Worm (Caenorhabditis elegans) whole organism, L1 larva: ENCODE data around the gene K01A6.4.

Experiments used
- C04F5.9 ChIP-seq: sonication (generic microtip); optimal IDR thresholded peaks from 2 replicates; lab custom pipeline; 2016; ENCODE audit warnings: missing genetic modification characterization, missing compliant biosample characterization
- C34B4.2 ChIP-seq: sonication (generic microtip); optimal IDR thresholded peaks from 2 replicates; lab custom pipeline; 2017; ENCODE audit warnings: mild to moderate bottlenecking, missing genetic modification characterization, missing compliant biosample characterization
- Y116A8C.19 ChIP-seq: sonication (generic microtip); optimal IDR thresholded peaks from 2 replicates; lab custom pipeline; 2016; ENCODE audit warnings: missing compliant biosample characterization, missing genetic modification characterization, borderline replicate concordance
- ama-1 ChIP-seq: fragments of 150-350 bp; optimal IDR thresholded peaks from 2 replicates; lab custom pipeline; 2014
- blmp-1 ChIP-seq: fragments of 150-350 bp; optimal IDR thresholded peaks from 2 replicates; lab custom pipeline; 2014; ENCODE audit warnings: missing biosample characterization, missing genetic modification characterization
- ceh-63 ChIP-seq: fragments of 200-800 bp; sonication (Bioruptor generic); optimal IDR thresholded peaks from 2 replicates; lab custom pipeline; 2018; ENCODE audit warnings: mild to moderate bottlenecking, missing genetic modification characterization, missing compliant biosample characterization
- ceh-82 ChIP-seq, 3 experiments: fragments of 150-350 bp in 1 of 3; sonication (generic microtip) in 2 of 3; optimal IDR thresholded peaks; 2 replicates each; lab custom pipeline; 2014 to 2017; ENCODE audit warnings: missing biosample characterization in 3 of 3, missing genetic modification characterization in 3 of 3
- ceh-90 ChIP-seq: sonication (generic microtip); optimal IDR thresholded peaks from 2 replicates; lab custom pipeline; 2016; ENCODE audit warnings: missing genetic modification characterization, missing compliant biosample characterization
- dpl-1 ChIP-seq, 3 experiments: fragments of 150-350 bp in 2 of 3; sonication (generic microtip) in 1 of 3; optimal IDR thresholded peaks; 2 replicates each; lab custom pipeline; 2014 to 2017; ENCODE audit warnings: missing biosample characterization in 3 of 3, missing genetic modification characterization in 3 of 3, missing genetic modification reagents in 3 of 3
- dsc-1 ChIP-seq: sonication (generic microtip); optimal IDR thresholded peaks from 2 replicates; lab custom pipeline; 2016; ENCODE audit warnings: mild to moderate bottlenecking, missing genetic modification characterization, missing compliant biosample characterization
- efl-1 ChIP-seq, 4 experiments: fragments of 150-350 bp; optimal IDR thresholded peaks in 3 of 4; peaks in 1 of 4; 1 replicate in 1 of 4; 2 replicates in 3 of 4; lab custom pipeline; 2014; ENCODE audit warnings: missing biosample characterization in 2 of 4, missing genetic modification characterization in 2 of 4, missing genetic modification reagents in 2 of 4
- egl-27 ChIP-seq, 2 experiments: fragments of 150-350 bp in 1 of 2; sonication (generic microtip); optimal IDR thresholded peaks; 3 replicates each; lab custom pipeline; 2017 to 2018; ENCODE audit warnings: missing biosample characterization in 2 of 2, missing genetic modification characterization in 2 of 2, missing genetic modification reagents in 2 of 2
- elt-2 ChIP-seq: sonication (generic microtip); optimal IDR thresholded peaks from 2 replicates; lab custom pipeline; 2016; ENCODE audit warnings: missing genetic modification characterization, mild to moderate bottlenecking, inconsistent platforms, missing compliant biosample characterization, missing genetic modification reagents
- elt-3 ChIP-seq, 6 experiments: fragments of 150-350 bp in 1 of 6; sonication (generic microtip); optimal IDR thresholded peaks; 2 replicates each; lab custom pipeline; 2017 to 2018; ENCODE audit warnings: missing biosample characterization in 6 of 6, missing genetic modification characterization in 6 of 6, inconsistent platforms in 1 of 6
- ets-5 ChIP-seq: fragments of 200-800 bp; sonication (Bioruptor generic); IDR thresholded peaks from 2 replicates; pipeline ENCODE4 v1.3.6; 2022; ENCODE audit warnings: missing genetic modification characterization, missing compliant biosample characterization
- fkh-10 ChIP-seq: sonication (generic microtip); optimal IDR thresholded peaks from 2 replicates; lab custom pipeline; 2017; ENCODE audit warnings: missing biosample characterization, missing genetic modification reagents, missing genetic modification characterization
- fkh-4 ChIP-seq: sonication (generic microtip); optimal IDR thresholded peaks from 2 replicates; lab custom pipeline; 2016; ENCODE audit warnings: missing compliant biosample characterization, missing genetic modification characterization, borderline replicate concordance
- fos-1 ChIP-seq: fragments of 150-350 bp; optimal IDR thresholded peaks from 2 replicates; lab custom pipeline; 2014; ENCODE audit warnings: missing biosample characterization, missing genetic modification characterization
- grh-1 ChIP-seq: fragments of 200-800 bp; sonication (Bioruptor generic); IDR thresholded peaks from 2 replicates; pipeline ENCODE4 v1.3.6; 2022; ENCODE audit warnings: missing genetic modification reagents, missing genetic modification characterization, missing compliant biosample characterization
- hlh-17 ChIP-seq: fragments of 200-800 bp; sonication (Bioruptor generic); optimal IDR thresholded peaks from 2 replicates; lab custom pipeline; 2018; ENCODE audit warnings: missing genetic modification characterization, mild to moderate bottlenecking, missing compliant biosample characterization, moderate library complexity, borderline replicate concordance
- irx-1 ChIP-seq: sonication (generic microtip); optimal IDR thresholded peaks from 2 replicates; lab custom pipeline; 2016; ENCODE audit warnings: missing genetic modification characterization, missing compliant biosample characterization
- isw-1 ChIP-seq: fragments of 200-800 bp; sonication (Bioruptor generic); IDR thresholded peaks from 2 replicates; pipeline ENCODE4 v1.3.6; 2022; ENCODE audit warnings: missing genetic modification characterization, missing compliant biosample characterization
- jun-1 ChIP-seq: fragments of 150-350 bp; optimal IDR thresholded peaks from 2 replicates; lab custom pipeline; 2014; ENCODE audit warnings: missing biosample characterization, missing genetic modification reagents, missing genetic modification characterization
- lin-14 ChIP-seq: fragments of 200-800 bp; sonication (Bioruptor generic); optimal IDR thresholded peaks from 2 replicates; lab custom pipeline; 2018; ENCODE audit warnings: mild to moderate bottlenecking, missing genetic modification characterization, moderate library complexity, missing compliant biosample characterization
- lin-15B ChIP-seq: fragments of 150-350 bp; sonication (generic microtip); optimal IDR thresholded peaks from 3 replicates; lab custom pipeline; 2014; ENCODE audit warnings: missing biosample characterization, missing genetic modification characterization
- lin-35 ChIP-seq, 2 experiments: fragments of 150-350 bp; optimal IDR thresholded peaks; 2 replicates each; lab custom pipeline; 2014; ENCODE audit warnings: missing biosample characterization in 2 of 2, missing genetic modification characterization in 2 of 2, missing genetic modification reagents in 2 of 2
- lsy-2 ChIP-seq, 2 experiments: fragments of 150-350 bp; optimal IDR thresholded peaks; 2 replicates each; lab custom pipeline; 2014; ENCODE audit warnings: missing biosample characterization in 2 of 2, missing genetic modification characterization in 2 of 2
- mef-2 ChIP-seq: fragments of 150-350 bp; optimal IDR thresholded peaks from 2 replicates; lab custom pipeline; 2014; ENCODE audit warnings: missing biosample characterization, missing genetic modification characterization
- mep-1 ChIP-seq: fragments of 150-350 bp; optimal IDR thresholded peaks from 2 replicates; lab custom pipeline; 2014; ENCODE audit warnings: missing biosample characterization, missing genetic modification characterization
- nhr-11 ChIP-seq: fragments of 150-350 bp; optimal IDR thresholded peaks from 2 replicates; lab custom pipeline; 2014; ENCODE audit warnings: missing biosample characterization, missing genetic modification characterization
- nhr-12 ChIP-seq: sonication (generic microtip); optimal IDR thresholded peaks from 2 replicates; lab custom pipeline; 2017; ENCODE audit warnings: missing biosample characterization, missing genetic modification characterization
- nhr-20 ChIP-seq: sonication (generic microtip); optimal IDR thresholded peaks from 2 replicates; lab custom pipeline; 2016; ENCODE audit warnings: mild to moderate bottlenecking, missing genetic modification characterization, missing compliant biosample characterization
- nhr-71 ChIP-seq: sonication (generic microtip); optimal IDR thresholded peaks from 2 replicates; lab custom pipeline; 2016; ENCODE audit warnings: mild to moderate bottlenecking, missing genetic modification characterization, moderate library complexity, missing compliant biosample characterization
- nhr-77 ChIP-seq: fragments of 150-350 bp; optimal IDR thresholded peaks from 2 replicates; lab custom pipeline; 2014; ENCODE audit warnings: missing biosample characterization, missing genetic modification characterization
- nhr-85 ChIP-seq: sonication (generic microtip); peaks from one replicate; lab custom pipeline; 2016; ENCODE audit warnings: missing genetic modification characterization, inconsistent platforms, missing compliant biosample characterization
- pag-3 ChIP-seq: sonication (generic microtip); optimal IDR thresholded peaks from 2 replicates; lab custom pipeline; 2017; ENCODE audit warnings: missing genetic modification characterization, mild to moderate bottlenecking, missing compliant biosample characterization, antibody characterized with exemption, borderline replicate concordance; ENCODE audit not compliant: insufficient read depth
- pax-3 ChIP-seq: fragments of 200-800 bp; sonication (Bioruptor generic); optimal IDR thresholded peaks from 2 replicates; lab custom pipeline; 2018; ENCODE audit warnings: mild to moderate bottlenecking, missing genetic modification characterization, moderate library complexity, missing compliant biosample characterization
- skn-1 ChIP-seq: fragments of 150-350 bp; optimal IDR thresholded peaks from 2 replicates; lab custom pipeline; 2014; ENCODE audit warnings: missing biosample characterization, missing genetic modification characterization
- snpc-4 ChIP-seq: fragments of 150-350 bp; optimal IDR thresholded peaks from 2 replicates; lab custom pipeline; 2014; ENCODE audit warnings: missing biosample characterization, missing genetic modification characterization
- snu-23 ChIP-seq: sonication (generic microtip); optimal IDR thresholded peaks from 2 replicates; lab custom pipeline; 2016; ENCODE audit warnings: missing genetic modification characterization, missing compliant biosample characterization
- sox-4 ChIP-seq: sonication (generic microtip); optimal IDR thresholded peaks from 2 replicates; lab custom pipeline; 2016; ENCODE audit warnings: missing genetic modification characterization, missing compliant biosample characterization
- swsn-7 ChIP-seq: sonication (generic microtip); optimal IDR thresholded peaks from 2 replicates; lab custom pipeline; 2016; ENCODE audit warnings: missing genetic modification characterization, missing compliant biosample characterization
- tbx-2 ChIP-seq: sonication (generic microtip); optimal IDR thresholded peaks from 2 replicates; lab custom pipeline; 2016; ENCODE audit warnings: missing genetic modification characterization, missing compliant biosample characterization
- unc-86 ChIP-seq: sonication (generic microtip); optimal IDR thresholded peaks from 2 replicates; lab custom pipeline; 2016; ENCODE audit warnings: missing genetic modification characterization, missing compliant biosample characterization
- unc-98 ChIP-seq: fragments of 200-800 bp; sonication (Bioruptor generic); IDR thresholded peaks from 2 replicates; pipeline ENCODE4 v1.3.6; 2022; ENCODE audit warnings: missing genetic modification characterization, missing compliant biosample characterization
- xbp-1 ChIP-seq: sonication (generic microtip); optimal IDR thresholded peaks from 2 replicates; lab custom pipeline; 2016; ENCODE audit warnings: missing genetic modification characterization, missing compliant biosample characterization
- ztf-11 ChIP-seq, 2 experiments: sonication (generic microtip); optimal IDR thresholded peaks; 2 replicates each; lab custom pipeline; 2016 to 2017; ENCODE audit warnings: missing genetic modification characterization in 2 of 2, missing biosample characterization in 1 of 2, missing compliant biosample characterization in 1 of 2

Gene K01A6.4

ce11 chrIV:11721878-11722277, 18.2 kb downstream of the K01A6.4 start:
- TF ChIP-seq lin-35 (GFP tag; optimal IDR thresholded peaks at IDR 0.05; lab: Kevin White, UChicago) (peak in 1 of 2 experiments; percentile 7), unc-86 (tag; lab: Kevin White, UChicago) (no peak), elt-2 (tag; lab: Kevin White, UChicago) (peak; percentile 38), grh-1 (GFP tag; lab: Robert Waterston, UW) (no peak)

- TF ChIP-seq elt-3 (tag; optimal IDR thresholded peaks at IDR 0.05; lab: Kevin White, UChicago) (peak in 1 of 6 experiments; percentile 76), nhr-85 (peak; percentile 71), mef-2 (no peak), blmp-1 (tag; lab: Kevin White, UChicago) (peak; percentile 96), lin-14 (peak; percentile 51)
- TF ChIP-seq, all 84 proteins: peak for 4
These were observed 21.5 kb downstream of the K01A6.4 start for ce11 chrIV:11718653-11719052.

- TF ChIP-seq nhr-20 (peak; percentile 21), C34B4.2 (no peak), mep-1 (tag; lab: Kevin White, UChicago) (peak; percentile 5), fos-1 (tag; lab: Kevin White, UChicago) (no peak), ets-5 (GFP tag; lab: Robert Waterston, UW) (no peak), nhr-77 (tag; lab: Kevin White, UChicago) (no peak), ztf-11 (tag; optimal IDR thresholded peaks at IDR 0.05; lab: Kevin White, UChicago) (no peak), nhr-12 (no peak), ceh-90 (tag; lab: Kevin White, UChicago) (no peak), lin-15B (tag; lab: Kevin White, UChicago) (no peak), lin-14 (peak; percentile 50), pag-3 (tag; lab: Kevin White, UChicago) (no peak), dsc-1 (tag; lab: Kevin White, UChicago) (no peak), Y116A8C.19 (no peak), isw-1 (GFP tag; lab: Robert Waterston, UW) (no peak), blmp-1 (tag; lab: Kevin White, UChicago) (peak; percentile 53), efl-1 (optimal IDR thresholded peaks at IDR 0.05; lab: Kevin White, UChicago) (no peak), efl-1 (GFP tag; optimal IDR thresholded peaks at IDR 0.05 in 1 of 2; lab: Kevin White, UChicago) (no peak), nhr-11 (tag; lab: Kevin White, UChicago) (no peak), ceh-82 (tag; optimal IDR thresholded peaks at IDR 0.05; lab: Kevin White, UChicago) (no peak), snu-23 (GFP tag; lab: Kevin White, UChicago) (peak; percentile 10), egl-27 (tag; optimal IDR thresholded peaks at IDR 0.05; lab: Kevin White, UChicago) (no peak), ceh-63 (GFP tag; lab: Kevin White, UChicago) (no peak), nhr-85 (peak; percentile 81), fkh-10 (peak; percentile 30), swsn-7 (no peak), ama-1 (lab: Kevin White, UChicago) (no peak), pax-3 (tag; lab: Kevin White, UChicago) (no peak), fkh-4 (tag; lab: Kevin White, UChicago) (no peak), sox-4 (tag; lab: Kevin White, UChicago) (no peak), grh-1 (GFP tag; lab: Robert Waterston, UW) (no peak), dpl-1 (GFP tag; optimal IDR thresholded peaks at IDR 0.05; lab: Kevin White, UChicago) (no peak), hlh-17 (no peak), skn-1 (no peak), jun-1 (tag; lab: Kevin White, UChicago) (no peak), xbp-1 (tag; lab: Kevin White, UChicago) (no peak), nhr-71 (tag; lab: Kevin White, UChicago) (no peak), tbx-2 (tag; lab: Kevin White, UChicago) (peak; percentile 29), C04F5.9 (tag; lab: Kevin White, UChicago) (no peak), lsy-2 (tag; optimal IDR thresholded peaks at IDR 0.05; lab: Kevin White, UChicago) (no peak), snpc-4 (tag; lab: Kevin White, UChicago) (no peak), unc-98 (GFP tag; lab: Robert Waterston, UW) (no peak), irx-1 (no peak)
These were observed 22.8 kb downstream of the K01A6.4 start for ce11 chrIV:11717094-11717876.
